Fruit fly (Drosophila melanogaster) whole organism, embryonic: ENCODE data around the gene eIF2alpha.

ENCODE experiments used
- CG30431 ChIP-seq: fragments of 200-800 bp; sonication (Bioruptor generic); optimal IDR thresholded peaks from 2 replicates; lab custom pipeline; 2017; ENCODE audit warnings: missing biosample characterization, missing genetic modification characterization
- CG5245 ChIP-seq: fragments of 200-800 bp; sonication (Bioruptor generic); optimal IDR thresholded peaks from 3 replicates; lab custom pipeline; 2016; ENCODE audit warnings: missing biosample characterization, missing genetic modification characterization
- CG6683 ChIP-seq: fragments of 200-800 bp; sonication (Bioruptor generic); optimal IDR thresholded peaks from 2 replicates; lab custom pipeline; 2017; ENCODE audit warnings: missing biosample characterization, mild to moderate bottlenecking, missing genetic modification characterization, missing genetic modification reagents
- CG8388 ChIP-seq: fragments of 200-800 bp; sonication (Bioruptor generic); optimal IDR thresholded peaks from 2 replicates; lab custom pipeline; 2019; ENCODE audit warnings: missing biosample characterization, mild to moderate bottlenecking, missing genetic modification characterization, moderate library complexity
- CG8478 ChIP-seq: fragments of >200 bp; optimal IDR thresholded peaks from 2 replicates; lab custom pipeline; 2018
- CG8944 ChIP-seq: fragments of 200-800 bp; sonication (Bioruptor generic); optimal IDR thresholded peaks from 3 replicates; lab custom pipeline; 2016; ENCODE audit warnings: missing biosample characterization, missing genetic modification characterization
- Fer2 ChIP-seq: fragments of 200-800 bp; sonication (Bioruptor generic); optimal IDR thresholded peaks from 2 replicates; lab custom pipeline; 2018; ENCODE audit warnings: missing biosample characterization, mild to moderate bottlenecking, missing genetic modification characterization, moderate library complexity
- H2.0 ChIP-seq: fragments of 200-800 bp; sonication (Bioruptor generic); IDR thresholded peaks from 2 replicates; pipeline ENCODE4 v1.3.6; 2022; ENCODE audit warnings: missing biosample characterization, missing genetic modification characterization
- MBD-R2 ChIP-seq: fragments of 200-800 bp; sonication (Bioruptor generic); IDR thresholded peaks from 2 replicates; pipeline ENCODE4 v1.3.6; 2022; ENCODE audit warnings: missing biosample characterization, missing genetic modification characterization
- ab ChIP-seq: fragments of 200-800 bp; sonication (Bioruptor generic); optimal IDR thresholded peaks from 2 replicates; lab custom pipeline; 2016; ENCODE audit warnings: missing biosample characterization, missing genetic modification characterization
- disco-r ChIP-seq: fragments of 200-800 bp; sonication (Bioruptor generic); optimal IDR thresholded peaks from 2 replicates; lab custom pipeline; 2016; ENCODE audit warnings: missing biosample characterization, missing genetic modification characterization
- h ChIP-seq: fragments of >200 bp; optimal IDR thresholded peaks from 2 replicates; lab custom pipeline; 2017
- sug ChIP-seq: fragments of 200-800 bp; optimal IDR thresholded peaks from 2 replicates; lab custom pipeline; 2019; ENCODE audit warnings: missing biosample characterization, mild to moderate bottlenecking, missing genetic modification characterization, moderate library complexity
- zen2 ChIP-seq: fragments of 200-800 bp; sonication (Bioruptor generic); IDR thresholded peaks from 3 replicates; pipeline ENCODE4 v1.3.6; 2022; ENCODE audit warnings: missing biosample characterization, missing genetic modification characterization; ENCODE audit not compliant: partially characterized antibody

DNA sequence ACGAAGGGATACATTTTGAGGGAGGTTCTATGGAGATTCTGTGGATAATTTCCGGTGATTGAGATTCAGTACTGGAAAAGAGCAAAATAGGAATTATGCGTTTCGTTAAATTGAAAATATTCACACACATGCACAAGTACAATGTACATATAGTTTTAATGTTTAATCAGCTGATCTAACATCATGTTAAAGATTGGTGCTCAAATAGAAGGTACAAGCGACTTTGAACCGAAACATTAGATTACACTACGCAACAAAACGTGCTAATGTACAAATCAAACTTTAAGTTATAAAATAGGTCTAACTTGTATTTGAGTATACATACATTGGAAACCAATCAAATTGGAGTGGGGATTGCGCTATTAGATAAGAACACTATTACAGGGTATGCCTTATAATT lies 26.7 kb downstream of the eIF2alpha start:
- TF ChIP-seq CG5245 (GFP tag; lab: Kevin White, UChicago) = no peak
- TF ChIP-seq CG6683 (GFP tag; lab: Kevin White, UChicago) = no peak
- no peak for TF ChIP-seq Fer2
- TF ChIP-seq CG30431 = no peak
- no peak for TF ChIP-seq zen2 (GFP tag; lab: Robert Waterston, UW)
- no peak for TF ChIP-seq CG8478
- TF ChIP-seq h (lab: Kevin White, UChicago) = no peak
- no peak for TF ChIP-seq CG8388 (GFP tag; lab: Kevin White, UChicago)
- no peak for TF ChIP-seq ab
- TF ChIP-seq CG8944 (GFP tag; lab: Kevin White, UChicago) = no peak
- TF ChIP-seq MBD-R2 (GFP tag; lab: Robert Waterston, UW) = no peak
- TF ChIP-seq sug (tag; lab: Kevin White, UChicago) = no peak
- TF ChIP-seq H2.0 = no peak
- TF ChIP-seq disco-r (GFP tag; lab: Kevin White, UChicago) = no peak
